Worm (Caenorhabditis elegans) whole organism, young adult: ENCODE data around the gene Y51H7C.9.

Experiments
- ZK185.1 ChIP-seq: sonication (generic microtip); optimal IDR thresholded peaks from 2 replicates; lab custom pipeline; 2016; ENCODE audit warnings: mild to moderate bottlenecking, missing genetic modification characterization, missing compliant biosample characterization; ENCODE audit not compliant: poor library complexity, severe bottlenecking
- ama-1 ChIP-seq, 3 experiments: fragments of 150-350 bp in 1 of 3; sonication (generic microtip) in 2 of 3; optimal IDR thresholded peaks; 2 replicates each; lab custom pipeline; 2014 to 2018; ENCODE audit warnings: missing biosample characterization in 2 of 3, missing genetic modification characterization in 2 of 3, missing genetic modification reagents in 2 of 3
- aptf-3 ChIP-seq: fragments of 200-800 bp; sonication (Bioruptor generic); IDR thresholded peaks from 2 replicates; pipeline ENCODE4 v1.3.6; 2022; ENCODE audit warnings: missing genetic modification characterization, missing compliant biosample characterization
- ccch-3 ChIP-seq: fragments of 200-800 bp; sonication (Bioruptor generic); optimal IDR thresholded peaks from 2 replicates; lab custom pipeline; 2018; ENCODE audit warnings: mild to moderate bottlenecking, missing genetic modification characterization, missing compliant biosample characterization
- ekl-4 ChIP-seq: fragments of 200-800 bp; sonication (Bioruptor generic); IDR thresholded peaks from 2 replicates; pipeline ENCODE4 v1.3.6; 2022; ENCODE audit warnings: missing genetic modification reagents, missing genetic modification characterization, missing compliant biosample characterization
- ets-4 ChIP-seq: fragments of 200-800 bp; sonication (Bioruptor generic); optimal IDR thresholded peaks from 2 replicates; lab custom pipeline; 2018; ENCODE audit warnings: mild to moderate bottlenecking, missing genetic modification characterization, missing compliant biosample characterization
- hlh-26 ChIP-seq: fragments of 200-800 bp; sonication (Bioruptor generic); conservative IDR thresholded peaks from 2 replicates; pipeline ENCODE4 v1.3.6; 2022; ENCODE audit warnings: missing genetic modification reagents, missing genetic modification characterization, missing compliant biosample characterization
- hmg-1.2 ChIP-seq: fragments of 200-800 bp; sonication (Bioruptor generic); IDR thresholded peaks from 2 replicates; pipeline ENCODE4 v1.3.6; 2022; ENCODE audit warnings: missing genetic modification reagents, missing genetic modification characterization, missing compliant biosample characterization
- hsf-1 ChIP-seq: fragments of 200-800 bp; sonication (Bioruptor generic); IDR thresholded peaks from 2 replicates; pipeline ENCODE4 v1.3.6; 2022; ENCODE audit warnings: missing genetic modification reagents, missing genetic modification characterization, missing compliant biosample characterization
- nhr-120 ChIP-seq: fragments of 200-800 bp; sonication (Bioruptor generic); IDR thresholded peaks from 2 replicates; pipeline ENCODE4 v1.3.6; 2022; ENCODE audit warnings: missing genetic modification characterization, missing compliant biosample characterization
- tlf-1 ChIP-seq: fragments of 200-800 bp; sonication (Bioruptor generic); optimal IDR thresholded peaks from 2 replicates; lab custom pipeline; 2018; ENCODE audit warnings: mild to moderate bottlenecking, missing genetic modification characterization, missing compliant biosample characterization
- unc-130 ChIP-seq: sonication (generic microtip); optimal IDR thresholded peaks from 2 replicates; lab custom pipeline; 2016; ENCODE audit warnings: missing genetic modification reagents, missing genetic modification characterization, missing compliant biosample characterization
- ztf-22 ChIP-seq: fragments of 200-800 bp; sonication (Bioruptor generic); optimal IDR thresholded peaks from 2 replicates; lab custom pipeline; 2018; ENCODE audit warnings: mild to moderate bottlenecking, missing genetic modification characterization, moderate library complexity, missing compliant biosample characterization

DNA sequence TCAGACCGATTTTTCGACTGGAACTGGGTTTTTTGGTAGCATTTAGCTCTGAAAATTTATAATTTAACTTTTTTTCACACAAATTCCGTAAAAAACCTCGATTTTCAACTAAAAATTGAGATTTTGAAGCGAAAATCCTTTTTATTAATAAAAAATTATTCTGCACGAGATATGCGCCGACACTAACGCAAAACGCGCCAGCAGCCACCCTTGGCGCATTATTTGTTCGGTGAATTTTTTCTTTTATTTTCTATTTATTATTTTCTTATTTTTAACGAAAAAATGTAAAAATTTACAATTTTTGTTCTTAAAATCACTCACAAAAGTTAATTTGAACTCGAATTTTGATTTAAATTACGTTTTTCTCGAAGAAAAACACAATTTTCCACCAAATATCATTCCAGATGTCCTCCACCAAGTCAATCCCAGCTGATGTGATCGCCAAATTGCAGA, 9.1 kb downstream of the Y51H7C.9 start, which contains the start of gene Y51H7C.7:
- TF ChIP-seq nhr-120 (GFP tag; lab: Robert Waterston, UW) (no peak), ztf-22 (GFP tag; lab: Kevin White, UChicago) (no peak), ZK185.1 (tag; lab: Kevin White, UChicago) (no peak), hsf-1 (no peak), ekl-4 (GFP tag; lab: Robert Waterston, UW) (no peak), hlh-26 (GFP tag; lab: Robert Waterston, UW) (no peak), tlf-1 (GFP tag; lab: Kevin White, UChicago) (no peak), ccch-3 (GFP tag; lab: Kevin White, UChicago) (no peak), ets-4 (GFP tag; lab: Kevin White, UChicago) (no peak), ama-1 (optimal IDR thresholded peaks at IDR 0.05; lab: Kevin White, UChicago) (no peak), ama-1 (GFP tag; optimal IDR thresholded peaks at IDR 0.05; lab: Kevin White, UChicago) (no peak), aptf-3 (GFP tag; lab: Robert Waterston, UW) (no peak), hmg-1.2 (GFP tag; lab: Robert Waterston, UW) (no peak), unc-130 (GFP tag; lab: Kevin White, UChicago) (no peak)
